Worm (Caenorhabditis elegans): Measurements from ENCODE around the gene ZK381.8.
A peak's percentile ranks its signal among the peaks of the same experiment; 100 is the strongest.

ZK381.8 gene

DNA sequence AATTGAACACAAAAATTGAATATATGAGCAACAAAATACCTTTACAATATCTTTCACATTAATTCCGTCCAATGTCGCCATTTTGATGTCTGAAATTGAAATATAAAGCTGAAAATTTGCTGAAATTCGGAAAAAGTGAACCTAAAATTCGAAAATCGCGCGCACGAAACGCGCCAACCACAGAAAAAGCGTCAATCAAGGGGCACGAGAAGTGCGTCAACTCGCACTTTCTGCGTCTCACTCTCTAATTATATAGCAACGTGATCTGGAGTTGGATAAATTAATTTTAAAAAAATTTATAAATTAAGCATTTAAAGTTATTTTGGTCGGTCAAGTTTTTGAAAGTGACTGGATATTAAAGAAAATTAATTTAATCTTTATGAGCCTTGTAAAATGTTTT, 50.9 kb downstream of the ZK381.8 start, which contains the start of gene ruvb-2 (continued):
- TF ChIP-seq mes-4 (tag; optimal IDR thresholded peaks at IDR 0.05) (no peak), nhr-80 (tag; optimal IDR thresholded peaks at IDR 0.05) (peak; percentile 56), madf-10 (tag; optimal IDR thresholded peaks at IDR 0.05) (no peak), sptf-2 (GFP tag; optimal IDR thresholded peaks at IDR 0.05) (no peak), ceh-40 (GFP tag; IDR thresholded peaks at IDR 0.05) (no peak)

Data from whole organism, young adult.